Fruit fly (Drosophila melanogaster): Measurements from ENCODE around the gene CG15312.

The CG15312 gene

dm6 chrX:10104477-10104876, 33.8 kb upstream of the CG15312 start (continued):
- TF ChIP-seq Drgx (GFP tag; IDR thresholded peaks at IDR 0.05) (peak; percentile 79), knrl (GFP tag; IDR thresholded peaks at IDR 0.05; ENCODE audit: partially characterized antibody) (no peak), CG2120 (GFP tag; optimal IDR thresholded peaks at IDR 0.05) (peak; percentile 21), chif (GFP tag; optimal IDR thresholded peaks at IDR 0.05) (no peak), corto (GFP tag; optimal IDR thresholded peaks at IDR 0.05) (no peak), CG14710 (tag; optimal IDR thresholded peaks at IDR 0.05) (no peak), CG7928 (GFP tag; optimal IDR thresholded peaks at IDR 0.05) (no peak), hth (optimal IDR thresholded peaks at IDR 0.05) (no peak)

dm6 chrX:10103569-10104083, 33.0 kb upstream of the CG15312 start:
- TF ChIP-seq CG16815 (GFP tag; optimal IDR thresholded peaks at IDR 0.05) (no peak), Ptx1 (GFP tag; IDR thresholded peaks at IDR 0.05) (0 out of 2 replicates have a peak, but pooled peaks have one; percentile 9), pros (GFP tag; optimal IDR thresholded peaks at IDR 0.05) (no peak), NfI (GFP tag; optimal IDR thresholded peaks at IDR 0.05) (no peak), CG8924 (tag; optimal IDR thresholded peaks at IDR 0.05) (no peak), CG7372 (GFP tag; IDR thresholded peaks at IDR 0.05) (no peak), Sin3A (optimal IDR thresholded peaks at IDR 0.05) (no peak), grau (tag; optimal IDR thresholded peaks at IDR 0.05) (peak; percentile 68), dimm (GFP tag; IDR thresholded peaks at IDR 0.05) (no peak), cg (GFP tag; optimal IDR thresholded peaks at IDR 0.05) (peak; percentile 13), CG1024 (GFP tag; IDR thresholded peaks at IDR 0.05) (no peak), Lhr (GFP tag; optimal IDR thresholded peaks at IDR 0.05) (no peak), lbe (GFP tag; optimal IDR thresholded peaks at IDR 0.05) (peak; percentile 13), CG30020 (tag; optimal IDR thresholded peaks at IDR 0.05) (no peak), mld (GFP tag; IDR thresholded peaks at IDR 0.05; ENCODE audit: partially characterized antibody) (no peak), Drgx (GFP tag; IDR thresholded peaks at IDR 0.05) (peak; percentile 48; the same call in 1 of the 2 replicates)

- TF ChIP-seq CG12219 (GFP tag; optimal IDR thresholded peaks at IDR 0.05) (no peak), CG10959 (GFP tag; IDR thresholded peaks at IDR 0.05) (no peak), hb (GFP tag; IDR thresholded peaks at IDR 0.05; ENCODE audit: partially characterized antibody) (no peak), CG30431 (GFP tag; optimal IDR thresholded peaks at IDR 0.05) (no peak), TFAM (GFP tag; optimal IDR thresholded peaks at IDR 0.05) (no peak)
Measured at dm6 chrX:10092796-10093195, 22.1 kb upstream of the CG15312 start.

- TF ChIP-seq CG17568 (GFP tag; optimal IDR thresholded peaks at IDR 0.05) (no peak), CG6765 (GFP tag; optimal IDR thresholded peaks at IDR 0.05) (no peak), CG17385 (GFP tag; optimal IDR thresholded peaks at IDR 0.05) (peak; percentile 12), sug (tag; optimal IDR thresholded peaks at IDR 0.05) (peak; percentile 44), CG12744 (GFP tag; optimal IDR thresholded peaks at IDR 0.05) (no peak), lola (GFP tag; optimal IDR thresholded peaks at IDR 0.05) (no peak), CG2199 (GFP tag; IDR thresholded peaks at IDR 0.05) (0 out of 3 replicates have a peak, but pooled peaks have one; percentile 67), CG13424 (tag; optimal IDR thresholded peaks at IDR 0.05) (no peak), CG10462 (GFP tag; optimal IDR thresholded peaks at IDR 0.05) (no peak), Pdp1 (GFP tag; optimal IDR thresholded peaks at IDR 0.05) (peak in 1 of 2 experiments; percentile 67), GATAe (GFP tag; conservative IDR thresholded peaks at IDR 0.05) (no peak), Hr78 (GFP tag; optimal IDR thresholded peaks at IDR 0.05) (peak in 1 of 2 experiments; percentile 93), CG9727 (GFP tag; optimal IDR thresholded peaks at IDR 0.05) (no peak), chinmo (GFP tag; IDR thresholded peaks at IDR 0.05; ENCODE audit: partially characterized antibody) (0 out of 4 replicates have a peak, but pooled peaks have one; percentile 21), Eip74EF (GFP tag; optimal IDR thresholded peaks at IDR 0.05) (no peak), Med (GFP tag) (peak; percentile 33), run (tag; optimal IDR thresholded peaks at IDR 0.05) (no peak), nau (GFP tag; optimal IDR thresholded peaks at IDR 0.05) (no peak), pum (GFP tag; optimal IDR thresholded peaks at IDR 0.05) (no peak)
Measured at dm6 chrX:10089188-10089587, 18.5 kb upstream of the CG15312 start.
